Worm (Caenorhabditis elegans): ENCODE measurements around the gene T02E9.5.

ce11 chrV:11300539-11300938, 41.5 kb upstream of the T02E9.5 start, which contains the start of gene srh-47:
- TF ChIP-seq nhr-84 (tag; optimal IDR thresholded peaks at IDR 0.05) = no peak
- no peak for TF ChIP-seq nhr-77 (tag; optimal IDR thresholded peaks at IDR 0.05)
- TF ChIP-seq nhr-28 (tag; optimal IDR thresholded peaks at IDR 0.05) = no peak
- no peak for TF ChIP-seq fkh-10 (GFP tag; optimal IDR thresholded peaks at IDR 0.05)
- no peak for TF ChIP-seq ztf-11 (tag; optimal IDR thresholded peaks at IDR 0.05)
- no peak for TF ChIP-seq egl-27 (tag; optimal IDR thresholded peaks at IDR 0.05)
- TF ChIP-seq sup-37 (GFP tag; optimal IDR thresholded peaks at IDR 0.05) = no peak
- TF ChIP-seq unc-62 (GFP tag; optimal IDR thresholded peaks at IDR 0.05) = no peak
- TF ChIP-seq tlp-1 (tag; optimal IDR thresholded peaks at IDR 0.05) = no peak
- no peak for TF ChIP-seq tbx-2 (tag; optimal IDR thresholded peaks at IDR 0.05)
- no peak for TF ChIP-seq elt-2 (tag; optimal IDR thresholded peaks at IDR 0.05)
- TF ChIP-seq alr-1 (tag; optimal IDR thresholded peaks at IDR 0.05; ENCODE audit: borderline replicate concordance) = no peak
- TF ChIP-seq lin-13 (GFP tag; optimal IDR thresholded peaks at IDR 0.05) = no peak
- TF ChIP-seq hpl-2 (GFP tag; optimal IDR thresholded peaks at IDR 0.05) = no peak

All from whole organism, L1 larva.